Worm (Caenorhabditis elegans): Measurements from ENCODE around the gene F20D6.8.

The F20D6.8 gene

ce11 chrV:8195889-8196418 is 27.9 kb upstream of the F20D6.8 start, which contains the start of gene F20D6.10:
F20D6.10 (minus strand) TSS chrV:8195939.
- TF ChIP-seq nfya-1 (tag; optimal IDR thresholded peaks at IDR 0.05): peak; percentile 10
- peak; percentile 85 for TF ChIP-seq hlh-30 (tag; optimal IDR thresholded peaks at IDR 0.05; ENCODE audit: insufficient read depth)
- TF ChIP-seq ceh-18 (tag; optimal IDR thresholded peaks at IDR 0.05): peak; percentile 71
- TF ChIP-seq unc-55 (GFP tag; optimal IDR thresholded peaks at IDR 0.05): peak; percentile 82
- no peak for TF ChIP-seq pros-1 (tag; optimal IDR thresholded peaks at IDR 0.05)
- TF ChIP-seq lim-6 (tag; optimal IDR thresholded peaks at IDR 0.05): no peak
- TF ChIP-seq fkh-6 (tag; optimal IDR thresholded peaks at IDR 0.05): no peak

ce11 chrV:8190430-8190829 is 22.4 kb upstream of the F20D6.8 start, which contains the start of gene F20D6.1:
F20D6.1 (plus strand) TSS chrV:8190730.
- TF ChIP-seq pha-2 (tag; optimal IDR thresholded peaks at IDR 0.05) (no peak), K02D7.2 (tag; optimal IDR thresholded peaks at IDR 0.05) (no peak), hlh-15 (tag; optimal IDR thresholded peaks at IDR 0.05) (no peak), ceh-9 (tag; optimal IDR thresholded peaks at IDR 0.05) (no peak), ceh-31 (tag; optimal IDR thresholded peaks at IDR 0.05) (no peak), hlh-13 (GFP tag; optimal IDR thresholded peaks at IDR 0.05) (no peak), unc-86 (tag; optimal IDR thresholded peaks at IDR 0.05) (no peak), sox-4 (tag; optimal IDR thresholded peaks at IDR 0.05) (no peak), Y22D7AL.16 (tag; optimal IDR thresholded peaks at IDR 0.05) (no peak)

- TF ChIP-seq unc-3 (GFP tag; conservative IDR thresholded peaks at IDR 0.05) (no peak), unc-3 (tag; optimal IDR thresholded peaks at IDR 0.05) (no peak), eyg-1 (tag; optimal IDR thresholded peaks at IDR 0.05) (no peak), C08G9.2 (tag; optimal IDR thresholded peaks at IDR 0.05) (no peak), unc-86 (tag; optimal IDR thresholded peaks at IDR 0.05) (no peak), dmd-4 (tag; optimal IDR thresholded peaks at IDR 0.05; ENCODE audit: borderline replicate concordance) (no peak), hlh-8 (tag; optimal IDR thresholded peaks at IDR 0.05) (no peak), npax-4 (tag; optimal IDR thresholded peaks at IDR 0.05) (no peak), tbx-2 (tag; optimal IDR thresholded peaks at IDR 0.05) (no peak)
Observed at ce11 chrV:8190016-8190415, 21.9 kb upstream of the F20D6.8 start, which contains the start of gene F20D6.12. F20D6.12 (minus strand) TSS chrV:8190116.

- TF ChIP-seq ceh-24 (tag; optimal IDR thresholded peaks at IDR 0.05) (no peak), nfya-1 (tag; optimal IDR thresholded peaks at IDR 0.05) (no peak), elt-2 (tag; optimal IDR thresholded peaks at IDR 0.05) (no peak), C08G9.2 (tag; optimal IDR thresholded peaks at IDR 0.05) (no peak), ahr-1 (tag; optimal IDR thresholded peaks at IDR 0.05) (no peak), C38D4.7 (GFP tag; optimal IDR thresholded peaks at IDR 0.05) (no peak), hlh-30 (tag; optimal IDR thresholded peaks at IDR 0.05; ENCODE audit: insufficient read depth) (no peak), pag-3 (tag; optimal IDR thresholded peaks at IDR 0.05; ENCODE audit: borderline replicate concordance) (no peak), ztf-16 (tag; optimal IDR thresholded peaks at IDR 0.05) (no peak), ref-2 (tag; optimal IDR thresholded peaks at IDR 0.05) (no peak), nhr-232 (tag; optimal IDR thresholded peaks at IDR 0.05) (no peak), ttx-3 (tag; optimal IDR thresholded peaks at IDR 0.05) (no peak), ama-1 (optimal IDR thresholded peaks at IDR 0.05) (no peak)
Observed at ce11 chrV:8188421-8188820, 20.4 kb upstream of the F20D6.8 start, which contains the start of gene F20D6.15. F20D6.15 (minus strand) TSS chrV:8188467.

DNA sequence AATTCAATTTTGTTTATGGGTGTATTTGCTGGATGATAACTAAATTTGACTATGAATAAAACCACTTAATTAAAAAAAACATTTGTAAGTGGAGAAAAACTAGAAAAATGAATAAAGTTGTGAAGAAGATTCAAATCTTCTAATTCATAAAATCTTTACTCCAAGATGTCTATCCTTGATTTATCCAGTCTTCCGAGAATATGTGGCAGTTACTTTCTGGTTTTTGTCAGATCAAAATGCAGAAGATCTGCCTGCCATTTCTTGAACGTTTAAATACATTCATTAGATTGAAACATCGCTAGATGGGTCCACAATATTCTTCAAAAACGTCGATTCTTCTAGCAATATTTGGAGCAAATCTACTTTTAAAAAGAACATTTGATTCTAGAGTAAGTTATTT is 17.7 kb upstream of the F20D6.8 start, which contains the start of gene F20D6.2:
Gene F20D6.2 (plus strand): TSS at position 301 of the 400 bp plus-strand sequence.
- TF ChIP-seq ceh-22 (tag; optimal IDR thresholded peaks at IDR 0.05): no peak

Data from whole organism, late embryonic.